Worm (Caenorhabditis elegans): ENCODE results near the gene F52E1.3.

DNA sequence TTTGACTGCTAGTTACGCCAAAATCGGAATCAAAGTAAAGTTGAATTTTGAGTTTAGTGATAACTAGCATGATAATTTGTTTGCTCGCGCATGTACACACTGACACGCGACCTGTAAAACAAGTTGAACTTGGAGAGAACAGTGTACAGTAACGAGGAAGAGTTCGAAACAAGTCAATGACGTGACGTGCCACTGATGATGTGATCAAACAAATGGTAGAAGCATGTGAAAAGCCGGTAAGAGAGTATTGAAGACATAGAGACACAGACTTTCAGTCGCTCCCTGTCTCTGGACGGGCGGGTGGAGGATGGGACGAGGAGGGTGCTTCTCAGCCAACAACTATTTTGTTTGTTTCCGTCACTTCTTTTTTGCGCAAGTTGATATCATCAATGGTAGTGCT, 8.6 kb downstream of the F52E1.3 start:
- TF ChIP-seq tlf-1 (GFP tag; optimal IDR thresholded peaks at IDR 0.05) (no peak), snpc-4 (GFP tag; optimal IDR thresholded peaks at IDR 0.05) (no peak), snpc-4 (tag; optimal IDR thresholded peaks at IDR 0.05) (no peak), F52B5.7 (tag; optimal IDR thresholded peaks at IDR 0.05) (no peak), dpff-1 (tag; optimal IDR thresholded peaks at IDR 0.05) (no peak), unc-62 (GFP tag; optimal IDR thresholded peaks at IDR 0.05) (no peak), ets-4 (GFP tag; optimal IDR thresholded peaks at IDR 0.05) (no peak), athp-1 (tag; optimal IDR thresholded peaks at IDR 0.05) (no peak), attf-5 (GFP tag; optimal IDR thresholded peaks at IDR 0.05) (no peak), sea-2 (GFP tag; IDR thresholded peaks at IDR 0.05) (no peak), F33H1.4 (GFP tag; IDR thresholded peaks at IDR 0.05) (no peak), attf-6 (GFP tag; IDR thresholded peaks at IDR 0.05) (no peak)
